Fruit fly (Drosophila melanogaster) whole organism, embryonic: Measurements from ENCODE around the gene CG42536.
A peak's percentile ranks its signal among the peaks of the same experiment; 100 is the strongest.

Experiments
- Atf3 ChIP-seq: fragments of 200-800 bp; sonication (Bioruptor generic); optimal IDR thresholded peaks from 3 replicates; lab custom pipeline; 2016; ENCODE audit warnings: missing biosample characterization, missing genetic modification characterization
- BtbVII ChIP-seq: fragments of 200-800 bp; sonication (Bioruptor generic); optimal IDR thresholded peaks from 3 replicates; lab custom pipeline; 2017; ENCODE audit warnings: missing biosample characterization, mild to moderate bottlenecking, missing genetic modification characterization
- Bteb2 ChIP-seq: fragments of 200-800 bp; sonication (Bioruptor generic); optimal IDR thresholded peaks from 2 replicates; lab custom pipeline; 2016; ENCODE audit warnings: missing biosample characterization, missing genetic modification characterization
- CG12155 ChIP-seq: fragments of 200-800 bp; sonication (Bioruptor generic); optimal IDR thresholded peaks from 3 replicates; lab custom pipeline; 2016; ENCODE audit warnings: missing biosample characterization, missing genetic modification characterization
- CG12659 ChIP-seq: fragments of 200-800 bp; sonication (Bioruptor generic); optimal IDR thresholded peaks from 3 replicates; lab custom pipeline; 2017; ENCODE audit warnings: mild to moderate bottlenecking, missing biosample characterization, missing genetic modification reagents, missing genetic modification characterization
- CG12942 ChIP-seq: fragments of 200-800 bp; sonication (Bioruptor generic); optimal IDR thresholded peaks from 3 replicates; lab custom pipeline; 2016; ENCODE audit warnings: missing biosample characterization, missing genetic modification characterization
- CG13624 ChIP-seq: fragments of 200-800 bp; sonication (Bioruptor generic); optimal IDR thresholded peaks from 2 replicates; lab custom pipeline; 2016; ENCODE audit warnings: missing biosample characterization, missing genetic modification characterization
- CG1832 ChIP-seq: fragments of 200-800 bp; sonication (Bioruptor generic); optimal IDR thresholded peaks from 2 replicates; lab custom pipeline; 2017; ENCODE audit warnings: missing biosample characterization, mild to moderate bottlenecking, missing genetic modification characterization, inconsistent platforms
- CG2712 ChIP-seq: fragments of 200-800 bp; optimal IDR thresholded peaks from 3 replicates; lab custom pipeline; 2019; ENCODE audit warnings: missing biosample characterization, mild to moderate bottlenecking, missing genetic modification characterization, moderate library complexity
- CG30020 ChIP-seq: fragments of 200-800 bp; optimal IDR thresholded peaks from 2 replicates; lab custom pipeline; 2019; ENCODE audit warnings: missing biosample characterization, mild to moderate bottlenecking, missing genetic modification characterization, moderate library complexity
- CG30403 ChIP-seq: fragments of 200-800 bp; sonication (Bioruptor generic); optimal IDR thresholded peaks from 3 replicates; lab custom pipeline; 2016; ENCODE audit warnings: missing biosample characterization, missing genetic modification characterization
- CG3407 ChIP-seq: fragments of 200-800 bp; sonication (Bioruptor generic); optimal IDR thresholded peaks from 2 replicates; lab custom pipeline; 2018; ENCODE audit warnings: missing biosample characterization, mild to moderate bottlenecking, missing genetic modification characterization
- CG3726 ChIP-seq: fragments of 200-800 bp; sonication (Bioruptor generic); IDR thresholded peaks from 3 replicates; pipeline ENCODE4, ENCODE4 v1.3.6; 2022; ENCODE audit warnings: missing biosample characterization, missing genetic modification characterization
- CG4282 ChIP-seq: fragments of 200-800 bp; sonication (Bioruptor generic); optimal IDR thresholded peaks from 2 replicates; lab custom pipeline; 2016; ENCODE audit warnings: missing biosample characterization, missing genetic modification characterization
- CG4328 ChIP-seq: fragments of 200-800 bp; sonication (Bioruptor generic); optimal IDR thresholded peaks from 3 replicates; lab custom pipeline; 2017; ENCODE audit warnings: missing biosample characterization, missing genetic modification reagents, missing genetic modification characterization
- CG4854 ChIP-seq: fragments of 200-800 bp; sonication (Bioruptor generic); optimal IDR thresholded peaks from 2 replicates; lab custom pipeline; 2016; ENCODE audit warnings: missing biosample characterization, missing genetic modification characterization, inconsistent platforms
- CG6791 ChIP-seq: fragments of 200-800 bp; sonication (Bioruptor generic); IDR thresholded peaks from 3 replicates; pipeline ENCODE4 v1.3.6; 2022; ENCODE audit warnings: missing biosample characterization, missing genetic modification characterization; ENCODE audit not compliant: partially characterized antibody
- CG9797 ChIP-seq: fragments of 200-800 bp; sonication (Bioruptor generic); optimal IDR thresholded peaks from 3 replicates; lab custom pipeline; 2018; ENCODE audit warnings: missing biosample characterization, mild to moderate bottlenecking, missing genetic modification characterization
- Dad ChIP-seq: fragments of 200-800 bp; sonication (Bioruptor generic); optimal IDR thresholded peaks from 3 replicates; lab custom pipeline; 2016; ENCODE audit warnings: missing biosample characterization, missing genetic modification characterization
- Doc3 ChIP-seq: fragments of 200-800 bp; sonication (Bioruptor generic); IDR thresholded peaks from 3 replicates; pipeline ENCODE4 v1.3.6; 2022; ENCODE audit warnings: missing biosample characterization, missing genetic modification characterization; ENCODE audit not compliant: partially characterized antibody
- Dp ChIP-seq: fragments of 200-800 bp; sonication (Bioruptor generic); optimal IDR thresholded peaks from 2 replicates; lab custom pipeline; 2018; ENCODE audit warnings: missing biosample characterization, mild to moderate bottlenecking, missing genetic modification characterization, moderate library complexity
- Hr51 ChIP-seq, 2 experiments: fragments of 200-800 bp; sonication (Bioruptor generic); optimal IDR thresholded peaks; 2 replicates in 1 of 2; 3 replicates in 1 of 2; lab custom pipeline; 2016 to 2018; ENCODE audit warnings: missing biosample characterization in 2 of 2, missing genetic modification characterization in 2 of 2, mild to moderate bottlenecking in 1 of 2, moderate library complexity in 1 of 2
- MBD-R2 ChIP-seq: fragments of 200-800 bp; sonication (Bioruptor generic); IDR thresholded peaks from 2 replicates; pipeline ENCODE4 v1.3.6; 2022; ENCODE audit warnings: missing biosample characterization, missing genetic modification characterization
- Max ChIP-seq: fragments of 200-800 bp; sonication (Bioruptor generic); optimal IDR thresholded peaks from 2 replicates; lab custom pipeline; 2016; ENCODE audit warnings: missing biosample characterization, mild to moderate bottlenecking, missing genetic modification characterization
- Mes4 ChIP-seq: fragments of 200-800 bp; sonication (Bioruptor generic); optimal IDR thresholded peaks from 2 replicates; lab custom pipeline; 2016; ENCODE audit warnings: missing biosample characterization, missing genetic modification characterization
- NFAT ChIP-seq: fragments of 200-800 bp; sonication (Bioruptor generic); IDR thresholded peaks from 2 replicates; pipeline ENCODE4 v1.3.6; 2022; ENCODE audit warnings: missing biosample characterization, missing genetic modification characterization
- Neu2 ChIP-seq: fragments of 200-800 bp; sonication (Bioruptor generic); optimal IDR thresholded peaks from 3 replicates; lab custom pipeline; 2016; ENCODE audit warnings: missing biosample characterization, missing genetic modification characterization, borderline replicate concordance
- Optix ChIP-seq: fragments of 200-800 bp; sonication (Bioruptor generic); IDR thresholded peaks from 3 replicates; pipeline ENCODE4 v1.3.6; 2022; ENCODE audit warnings: missing biosample characterization, missing genetic modification characterization
- Rfx ChIP-seq: fragments of 200-800 bp; sonication (Bioruptor generic); IDR thresholded peaks from 2 replicates; pipeline ENCODE4 v1.3.6; 2022; ENCODE audit warnings: missing biosample characterization, missing genetic modification characterization
- Trl ChIP-seq, 3 experiments: fragments of >200 bp in 2 of 3; fragments of 200-800 bp in 1 of 3; sonication (Bioruptor generic) in 1 of 3; optimal IDR thresholded peaks; 2 replicates in 1 of 3; 3 replicates in 2 of 3; lab custom pipeline; 2016 to 2017; ENCODE audit warnings: missing biosample characterization in 1 of 3, missing genetic modification characterization in 1 of 3
- aop ChIP-seq: fragments of 200-800 bp; sonication (Bioruptor generic); IDR thresholded peaks from 2 replicates; pipeline ENCODE4 v1.3.6; 2022; ENCODE audit warnings: missing biosample characterization, missing genetic modification characterization
- bsh ChIP-seq, 2 experiments: fragments of 200-800 bp; sonication (Bioruptor generic); optimal IDR thresholded peaks; 2 replicates each; lab custom pipeline; 2017 to 2018; ENCODE audit warnings: mild to moderate bottlenecking in 2 of 2, missing biosample characterization in 2 of 2, missing genetic modification characterization in 2 of 2, moderate library complexity in 1 of 2
- corto ChIP-seq: fragments of 200-800 bp; sonication (Bioruptor generic); optimal IDR thresholded peaks from 2 replicates; lab custom pipeline; 2016; ENCODE audit warnings: missing biosample characterization, mild to moderate bottlenecking, missing genetic modification characterization, moderate library complexity
- dm ChIP-seq: fragments of 200-800 bp; sonication (Bioruptor generic); optimal IDR thresholded peaks from 3 replicates; lab custom pipeline; 2016; ENCODE audit warnings: missing biosample characterization, missing genetic modification characterization
- emc ChIP-seq: fragments of 200-800 bp; sonication (Bioruptor generic); optimal IDR thresholded peaks from 2 replicates; lab custom pipeline; 2016; ENCODE audit warnings: missing biosample characterization, missing genetic modification characterization
- gem ChIP-seq: fragments of 200-800 bp; sonication (Bioruptor generic); optimal IDR thresholded peaks from 2 replicates; lab custom pipeline; 2019; ENCODE audit warnings: missing biosample characterization, mild to moderate bottlenecking, missing genetic modification characterization, moderate library complexity
- h ChIP-seq: fragments of >200 bp; optimal IDR thresholded peaks from 2 replicates; lab custom pipeline; 2017
- her ChIP-seq: fragments of 200-800 bp; sonication (Bioruptor generic); optimal IDR thresholded peaks from 2 replicates; lab custom pipeline; 2016; ENCODE audit warnings: missing biosample characterization, missing genetic modification characterization
- lov ChIP-seq, 2 experiments: fragments of 200-800 bp in 1 of 2; fragments of >200 bp in 1 of 2; sonication (Bioruptor generic) in 1 of 2; IDR thresholded peaks in 1 of 2; optimal IDR thresholded peaks in 1 of 2; 2 replicates in 1 of 2; 3 replicates in 1 of 2; pipeline versions ENCODE4 v1.3.6 to Lab custom; 2017 to 2022; ENCODE audit warnings: missing biosample characterization in 1 of 2, missing genetic modification characterization in 1 of 2
- maf-S ChIP-seq: fragments of 200-800 bp; sonication (Bioruptor generic); optimal IDR thresholded peaks from 2 replicates; lab custom pipeline; 2016; ENCODE audit warnings: missing biosample characterization, missing genetic modification characterization
- nerfin-2 ChIP-seq: fragments of 200-800 bp; sonication (Bioruptor generic); IDR thresholded peaks from 2 replicates; pipeline ENCODE4 v1.3.6; 2022; ENCODE audit warnings: missing biosample characterization, missing genetic modification characterization; ENCODE audit not compliant: partially characterized antibody
- nom ChIP-seq: fragments of 200-800 bp; sonication (Bioruptor generic); optimal IDR thresholded peaks from 2 replicates; lab custom pipeline; 2017; ENCODE audit warnings: missing biosample characterization, missing genetic modification characterization, mild to moderate bottlenecking, moderate library complexity, missing genetic modification reagents
- odd ChIP-seq: fragments of 200-800 bp; sonication (Bioruptor generic); optimal IDR thresholded peaks from 2 replicates; lab custom pipeline; 2017; ENCODE audit warnings: missing biosample characterization, mild to moderate bottlenecking, missing genetic modification characterization
- rib ChIP-seq: fragments of 200-800 bp; sonication (Bioruptor generic); IDR thresholded peaks from 2 replicates; pipeline ENCODE4 v1.3.6; 2022; ENCODE audit warnings: missing biosample characterization, missing genetic modification characterization
- sens-2 ChIP-seq: fragments of 200-800 bp; sonication (Bioruptor generic); IDR thresholded peaks from 2 replicates; pipeline ENCODE4 v1.3.6; 2022; ENCODE audit warnings: missing biosample characterization, missing genetic modification characterization
- tx ChIP-seq: fragments of 200-800 bp; sonication (Bioruptor generic); optimal IDR thresholded peaks from 2 replicates; lab custom pipeline; 2016; ENCODE audit warnings: missing biosample characterization, missing genetic modification characterization
- vfl ChIP-seq: fragments of 200-800 bp; sonication (Bioruptor generic); optimal IDR thresholded peaks from 2 replicates; lab custom pipeline; 2016; ENCODE audit warnings: missing biosample characterization, missing genetic modification characterization
- zf30C ChIP-seq: fragments of 200-800 bp; sonication (Bioruptor generic); optimal IDR thresholded peaks from 3 replicates; lab custom pipeline; 2018; ENCODE audit warnings: missing biosample characterization, mild to moderate bottlenecking, missing genetic modification characterization

CG42536 gene

DNA sequence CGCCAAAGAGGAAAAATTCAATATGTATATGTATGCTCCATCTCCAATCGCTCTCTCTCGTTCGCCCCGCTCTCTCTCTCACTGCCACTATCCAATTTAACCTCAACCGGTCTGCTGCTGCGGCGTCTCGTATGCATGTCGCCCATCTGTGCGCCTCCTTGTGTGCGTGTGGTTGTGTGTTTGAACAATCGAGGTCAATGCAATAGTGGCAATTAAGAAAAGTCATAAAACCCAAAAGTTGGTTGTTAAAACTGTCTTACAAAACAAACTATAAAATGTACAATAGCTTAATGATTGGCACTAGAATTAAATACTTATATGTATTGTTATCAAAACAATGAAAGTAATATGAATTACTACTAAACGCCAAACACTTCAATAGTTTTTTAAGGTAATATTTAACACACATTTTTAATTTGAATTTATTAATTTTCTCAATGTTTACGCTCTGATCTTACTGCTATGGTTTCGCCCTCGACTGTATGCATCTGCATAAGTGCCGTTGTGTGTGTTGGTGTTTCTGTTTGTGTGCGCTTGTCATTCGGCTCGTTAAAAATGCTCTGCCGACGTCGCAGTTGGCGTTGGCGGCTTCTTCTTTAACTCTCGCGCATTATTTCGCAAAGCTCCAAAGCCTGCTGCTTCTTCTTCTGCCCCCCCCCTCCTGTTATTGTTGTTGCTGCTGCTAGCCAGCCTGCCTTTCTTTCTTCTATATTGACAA lies 35.7 kb upstream of the CG42536 start (continued):
- TF ChIP-seq dm (GFP tag; lab: Kevin White, UChicago) (peak; percentile 71), h (lab: Kevin White, UChicago) (no peak), CG9797 (GFP tag; lab: Kevin White, UChicago) (peak; percentile 29), bsh (GFP tag; optimal IDR thresholded peaks at IDR 0.05; lab: Kevin White, UChicago) (peak; percentile 96 to 97), Trl (optimal IDR thresholded peaks at IDR 0.05; lab: Kevin White, UChicago) (peak; percentile 82 to 90), Trl (GFP tag; optimal IDR thresholded peaks at IDR 0.05; lab: Kevin White, UChicago) (peak; percentile 87), CG30020 (tag; lab: Kevin White, UChicago) (peak; percentile 90), rib (GFP tag; lab: Robert Waterston, UW) (no peak), sens-2 (GFP tag; lab: Robert Waterston, UW) (peak; percentile 64), zf30C (GFP tag; lab: Kevin White, UChicago) (no peak), maf-S (GFP tag; lab: Kevin White, UChicago) (peak; percentile 78), Bteb2 (peak; percentile 86), nerfin-2 (GFP tag; lab: Robert Waterston, UW) (no peak), Atf3 (GFP tag; lab: Kevin White, UChicago) (peak; percentile 78), corto (GFP tag; lab: Kevin White, UChicago) (peak; percentile 94), lov (optimal IDR thresholded peaks at IDR 0.05; lab: Kevin White, UChicago) (no peak), lov (GFP tag; IDR thresholded peaks at IDR 0.05; lab: Robert Waterston, UW) (no peak), Mes4 (GFP tag; lab: Kevin White, UChicago) (peak; percentile 84), CG4328 (GFP tag; lab: Kevin White, UChicago) (peak; percentile 98), MBD-R2 (GFP tag; lab: Robert Waterston, UW) (peak; percentile 66; the same call in 1 of the 2 replicates), Dad (GFP tag; lab: Kevin White, UChicago) (peak; percentile 78), CG12942 (GFP tag; lab: Kevin White, UChicago) (peak; percentile 89), odd (GFP tag; lab: Kevin White, UChicago) (peak; percentile 99), BtbVII (GFP tag; lab: Kevin White, UChicago) (peak; percentile 95), gem (tag; lab: Kevin White, UChicago) (peak; percentile 99), CG13624 (GFP tag; lab: Kevin White, UChicago) (peak; percentile 83), Optix (peak; percentile 41; the same call in 1 of the 3 replicates), CG6791 (GFP tag; lab: Robert Waterston, UW) (no peak), CG30403 (GFP tag; lab: Kevin White, UChicago) (peak; percentile 98), CG12155 (GFP tag; lab: Kevin White, UChicago) (peak; percentile 90), CG3407 (GFP tag; lab: Kevin White, UChicago) (peak; percentile 96), CG4282 (GFP tag; lab: Kevin White, UChicago) (peak; percentile 19), CG2712 (tag; lab: Kevin White, UChicago) (peak; percentile 99), her (GFP tag; lab: Kevin White, UChicago) (peak; percentile 35), CG3726 (GFP tag; lab: Robert Waterston, UW) (peak; percentile 83; the same call in 1 of the 3 replicates), emc (peak; percentile 78), Neu2 (GFP tag; lab: Kevin White, UChicago) (peak; percentile 71), vfl (GFP tag; lab: Kevin White, UChicago) (peak; percentile 83), NFAT (GFP tag; lab: Robert Waterston, UW) (peak; percentile 45; the same call in 1 of the 2 replicates), CG1832 (GFP tag; lab: Kevin White, UChicago) (no peak), Doc3 (GFP tag; lab: Robert Waterston, UW) (no peak), CG12659 (GFP tag; lab: Kevin White, UChicago) (peak; percentile 99), Dp (GFP tag; lab: Kevin White, UChicago) (peak; percentile 22), nom (GFP tag; lab: Kevin White, UChicago) (peak; percentile 96), tx (peak; percentile 67), Rfx (GFP tag; lab: Robert Waterston, UW) (peak; percentile 89), CG4854 (GFP tag; lab: Kevin White, UChicago) (peak; percentile 88), aop (peak; percentile 82), Max (GFP tag; lab: Kevin White, UChicago) (peak; percentile 97), Hr51 (GFP tag; optimal IDR thresholded peaks at IDR 0.05; lab: Kevin White, UChicago) (peak; percentile 93 to 99)
